Worm (Caenorhabditis elegans): Measurements from ENCODE around the gene sri-71.
A peak's percentile ranks its signal among the peaks of the same experiment; 100 is the strongest.
"Not testable (repeated sequence)": the region's sequence is repeated elsewhere in the genome, so short reads cannot be mapped to it uniquely, and the experiment has no call there.

sri-71 gene

ce11 chrII:2611009-2611408 lies 16.5 kb upstream of the sri-71 start:
- TF ChIP-seq T22C8.4 (GFP tag; IDR thresholded peaks at IDR 0.05) (no peak), ztf-29 (GFP tag; IDR thresholded peaks at IDR 0.05) (peak; percentile 38; the same call in 1 of the 2 replicates), ztf-23 (GFP tag; IDR thresholded peaks at IDR 0.05) (no peak), klf-2 (GFP tag; conservative IDR thresholded peaks at IDR 0.05) (no peak)

DNA sequence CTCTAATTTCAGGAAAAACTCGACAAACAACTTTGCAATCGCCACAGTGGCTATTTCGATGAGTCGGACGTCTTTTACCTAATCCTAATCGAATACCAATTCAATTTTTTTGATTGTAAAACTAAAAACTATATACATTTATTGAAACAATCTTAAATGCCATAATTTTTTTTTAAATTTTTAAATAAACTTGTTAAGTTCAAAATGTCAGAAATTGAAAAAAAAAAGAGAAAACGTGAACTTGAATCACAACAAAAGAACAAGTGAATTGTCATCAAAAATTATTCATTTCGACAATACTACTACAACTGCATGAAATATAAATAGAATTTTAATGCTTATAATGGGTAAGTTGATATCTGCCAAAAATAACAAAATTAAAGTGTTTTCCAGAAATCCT lies 15.3 kb upstream of the sri-71 start, which contains the start of gene D2062.13:
Gene D2062.13 (plus strand): TSS at position 301 of the 400 bp plus-strand sequence.
- TF ChIP-seq flt-1 (GFP tag; IDR thresholded peaks at IDR 0.05); T22C8.4 (GFP tag; IDR thresholded peaks at IDR 0.05); ref-1 (GFP tag; conservative IDR thresholded peaks at IDR 0.05): not testable (repeated sequence)

- not testable (repeated sequence) for TF ChIP-seq med-1 (GFP tag; optimal IDR thresholded peaks at IDR 0.05; ENCODE audit: insufficient read depth); tab-1 (GFP tag; IDR thresholded peaks at IDR 0.05); ztf-23 (GFP tag; IDR thresholded peaks at IDR 0.05)
Measured at ce11 chrII:2616634-2617033, 10.9 kb upstream of the sri-71 start, which contains the start of gene msrp-5. Gene msrp-5, plus strand, starts transcription at chrII:2616934.

- TF ChIP-seq ztf-29 (GFP tag; IDR thresholded peaks at IDR 0.05); med-1 (GFP tag; optimal IDR thresholded peaks at IDR 0.05; ENCODE audit: insufficient read depth); cog-1 (tag; optimal IDR thresholded peaks at IDR 0.05): not testable (repeated sequence)
Measured at ce11 chrII:2619148-2619547, 8.4 kb upstream of the sri-71 start, which contains the start of gene msrp-6. Gene msrp-6, plus strand, starts transcription at chrII:2619448.

- TF ChIP-seq cog-1 (tag; optimal IDR thresholded peaks at IDR 0.05) (no peak), tab-1 (GFP tag; IDR thresholded peaks at IDR 0.05) (no peak), flt-1 (GFP tag; IDR thresholded peaks at IDR 0.05) (no peak), klf-2 (GFP tag; conservative IDR thresholded peaks at IDR 0.05) (no peak), med-1 (GFP tag; optimal IDR thresholded peaks at IDR 0.05; ENCODE audit: insufficient read depth) (no peak), ref-1 (GFP tag; conservative IDR thresholded peaks at IDR 0.05) (no peak), ztf-29 (GFP tag; IDR thresholded peaks at IDR 0.05) (no peak), ztf-23 (GFP tag; IDR thresholded peaks at IDR 0.05) (no peak), T22C8.4 (GFP tag; IDR thresholded peaks at IDR 0.05) (no peak)
Measured at ce11 chrII:2622480-2622879, 5.1 kb upstream of the sri-71 start, which contains the start of gene D2062.5. Gene D2062.5, plus strand, starts transcription at chrII:2622780.

- peak; percentile 53; the same call in 1 of the 2 replicates for TF ChIP-seq T22C8.4 (GFP tag; IDR thresholded peaks at IDR 0.05)
Measured at ce11 chrII:2622936-2623452, 4.6 kb upstream of the sri-71 start, which contains the start of gene D2062.4. Gene D2062.4, plus strand, starts transcription at chrII:2623402.

ce11 chrII:2624792-2625191 lies 2.8 kb upstream of the sri-71 start, which contains the start of gene lgc-28:
Gene lgc-28, plus strand, starts transcription at chrII:2625092.
- TF ChIP-seq ztf-29 (GFP tag; IDR thresholded peaks at IDR 0.05), result no peak

- TF ChIP-seq cog-1 (tag; optimal IDR thresholded peaks at IDR 0.05) (no peak), ztf-29 (GFP tag; IDR thresholded peaks at IDR 0.05) (no peak), ztf-23 (GFP tag; IDR thresholded peaks at IDR 0.05) (no peak), flt-1 (GFP tag; IDR thresholded peaks at IDR 0.05) (peak; percentile 44; the same call in 1 of the 2 replicates)
Measured at ce11 chrII:2628401-2628800, 852 bp downstream of the sri-71 start.

- TF ChIP-seq med-1 (GFP tag; optimal IDR thresholded peaks at IDR 0.05; ENCODE audit: insufficient read depth), result no peak
- TF ChIP-seq klf-2 (GFP tag; conservative IDR thresholded peaks at IDR 0.05), result no peak
- no peak for TF ChIP-seq ref-1 (GFP tag; conservative IDR thresholded peaks at IDR 0.05)
- no peak for TF ChIP-seq T22C8.4 (GFP tag; IDR thresholded peaks at IDR 0.05)
- TF ChIP-seq ztf-29 (GFP tag; IDR thresholded peaks at IDR 0.05), result no peak
- TF ChIP-seq cog-1 (tag; optimal IDR thresholded peaks at IDR 0.05), result no peak
- no peak for TF ChIP-seq flt-1 (GFP tag; IDR thresholded peaks at IDR 0.05)
Measured at ce11 chrII:2629270-2629669, 1.7 kb downstream of the sri-71 start, which contains the start of gene sri-37. Gene sri-37, plus strand, starts transcription at chrII:2629570.

DNA sequence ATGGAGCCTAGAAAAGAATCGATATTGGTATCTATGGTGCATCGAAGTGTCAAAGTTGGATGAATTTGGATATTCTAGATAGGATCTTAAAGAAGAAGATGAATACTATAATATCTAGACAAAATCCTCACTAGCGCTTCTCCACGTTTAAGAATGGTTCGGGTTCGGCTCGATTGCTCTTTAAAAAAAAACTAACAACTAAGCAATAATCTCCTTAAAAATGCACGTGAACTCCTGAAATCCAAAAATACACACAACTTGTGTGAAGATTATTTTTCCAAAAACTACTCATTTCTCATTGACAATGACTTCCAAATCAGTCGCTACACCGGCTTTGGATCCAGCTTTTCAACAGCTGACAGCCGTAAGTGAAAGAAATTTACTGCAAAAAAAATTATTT lies 3.6 kb downstream of the sri-71 start, which contains the start of gene D2062.1:
Gene D2062.1 (plus strand): TSS at position 301 of the 400 bp plus-strand sequence.
- TF ChIP-seq tab-1 (GFP tag; IDR thresholded peaks at IDR 0.05) (no peak), ref-1 (GFP tag; conservative IDR thresholded peaks at IDR 0.05) (no peak), flt-1 (GFP tag; IDR thresholded peaks at IDR 0.05) (no peak), T22C8.4 (GFP tag; IDR thresholded peaks at IDR 0.05) (no peak), ztf-29 (GFP tag; IDR thresholded peaks at IDR 0.05) (no peak), cog-1 (tag; optimal IDR thresholded peaks at IDR 0.05) (no peak), med-1 (GFP tag; optimal IDR thresholded peaks at IDR 0.05; ENCODE audit: insufficient read depth) (no peak), klf-2 (GFP tag; conservative IDR thresholded peaks at IDR 0.05) (no peak), ztf-23 (GFP tag; IDR thresholded peaks at IDR 0.05) (no peak)

DNA sequence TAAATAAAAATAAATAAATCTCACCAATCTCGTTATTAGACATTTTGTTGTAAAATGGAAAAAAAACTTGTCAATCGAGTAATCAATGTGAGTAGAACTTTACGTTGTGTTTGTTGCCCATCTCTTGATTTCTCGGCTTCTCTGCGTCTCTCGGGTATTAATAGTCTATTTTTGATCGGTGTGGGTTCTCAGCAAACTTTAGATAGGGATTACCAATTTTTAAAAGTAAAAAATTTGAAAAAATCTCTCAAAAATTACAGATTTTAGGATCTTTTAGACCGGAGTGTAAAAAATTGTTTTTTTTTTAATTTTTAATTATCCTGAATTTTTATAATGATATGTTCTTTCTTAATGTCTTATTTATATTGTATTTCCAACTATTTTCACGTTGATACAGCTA lies 9.8 kb downstream of the sri-71 start, which contains the start of gene F22E5.21:
Gene F22E5.21 (minus strand): TSS at position 101 of the 400 bp plus-strand sequence.
- no peak for TF ChIP-seq klf-2 (GFP tag; conservative IDR thresholded peaks at IDR 0.05)
- no peak for TF ChIP-seq ztf-29 (GFP tag; IDR thresholded peaks at IDR 0.05)
- no peak for TF ChIP-seq tab-1 (GFP tag; IDR thresholded peaks at IDR 0.05)
- no peak for TF ChIP-seq cog-1 (tag; optimal IDR thresholded peaks at IDR 0.05)
- no peak for TF ChIP-seq ztf-23 (GFP tag; IDR thresholded peaks at IDR 0.05)
- no peak for TF ChIP-seq ref-1 (GFP tag; conservative IDR thresholded peaks at IDR 0.05)
- TF ChIP-seq T22C8.4 (GFP tag; IDR thresholded peaks at IDR 0.05), result no peak
- TF ChIP-seq flt-1 (GFP tag; IDR thresholded peaks at IDR 0.05), result no peak
- TF ChIP-seq med-1 (GFP tag; optimal IDR thresholded peaks at IDR 0.05; ENCODE audit: insufficient read depth), result no peak
